Fruit fly (Drosophila melanogaster) whole organism, pupa: ENCODE results near the gene Burs.

ENCODE experiments used
- CG10348 ChIP-seq: fragments of 200-800 bp; sonication (Bioruptor generic); IDR thresholded peaks from 2 replicates; pipeline ENCODE4 v1.3.6; 2022; ENCODE audit warnings: missing biosample characterization, missing genetic modification characterization
- CG12605 ChIP-seq: fragments of 200-800 bp; sonication (Bioruptor generic); IDR thresholded peaks from 2 replicates; pipeline ENCODE4 v1.3.6; 2022; ENCODE audit warnings: missing biosample characterization, missing genetic modification characterization
- CG13204 ChIP-seq: fragments of 200-800 bp; sonication (Bioruptor generic); optimal IDR thresholded peaks from 2 replicates; lab custom pipeline; 2018; ENCODE audit warnings: missing biosample characterization, mild to moderate bottlenecking, missing genetic modification characterization, moderate library complexity
- CG15710 ChIP-seq: fragments of 200-800 bp; sonication (Bioruptor generic); optimal IDR thresholded peaks from 2 replicates; lab custom pipeline; 2018; ENCODE audit warnings: missing biosample characterization, mild to moderate bottlenecking, missing genetic modification characterization, moderate library complexity
- CG32121 ChIP-seq: fragments of 200-800 bp; sonication (Bioruptor generic); IDR thresholded peaks from 2 replicates; pipeline ENCODE4 v1.3.6; 2022; ENCODE audit warnings: missing biosample characterization, missing genetic modification characterization
- CG34367 ChIP-seq: fragments of 200-800 bp; sonication (Bioruptor generic); optimal IDR thresholded peaks from 2 replicates; lab custom pipeline; 2018; ENCODE audit warnings: missing biosample characterization, mild to moderate bottlenecking, missing genetic modification characterization
- CG8159 ChIP-seq: fragments of 200-800 bp; sonication (Bioruptor generic); optimal IDR thresholded peaks from 3 replicates; lab custom pipeline; 2018; ENCODE audit warnings: missing biosample characterization, mild to moderate bottlenecking, missing genetic modification characterization, moderate library complexity
- CG8301 ChIP-seq: fragments of 200-800 bp; sonication (Bioruptor generic); optimal IDR thresholded peaks from 2 replicates; lab custom pipeline; 2018; ENCODE audit warnings: missing biosample characterization, mild to moderate bottlenecking, missing genetic modification characterization
- EcR ChIP-seq: fragments of 200-800 bp; sonication (Bioruptor generic); optimal IDR thresholded peaks from 3 replicates; lab custom pipeline; 2019; ENCODE audit warnings: missing biosample characterization, missing genetic modification characterization, mild to moderate bottlenecking, moderate library complexity, missing genetic modification reagents
- Ets98B ChIP-seq: fragments of 200-800 bp; sonication (Bioruptor generic); IDR thresholded peaks from 2 replicates; pipeline ENCODE4 v1.3.6; 2022; ENCODE audit warnings: missing biosample characterization, missing genetic modification characterization
- Pif1A ChIP-seq: fragments of 200-800 bp; sonication (Bioruptor generic); optimal IDR thresholded peaks from 3 replicates; lab custom pipeline; 2016; ENCODE audit warnings: missing biosample characterization, missing genetic modification characterization
- Pif1B ChIP-seq: fragments of 200-800 bp; sonication (Bioruptor generic); optimal IDR thresholded peaks from 3 replicates; lab custom pipeline; 2016; ENCODE audit warnings: missing biosample characterization, missing genetic modification characterization
- fd96Ca ChIP-seq: fragments of 200-800 bp; sonication (Bioruptor generic); IDR thresholded peaks from 3 replicates; pipeline ENCODE4 v1.3.6; 2022; ENCODE audit warnings: missing biosample characterization, missing genetic modification characterization
- rn ChIP-seq: fragments of 200-800 bp; sonication (Bioruptor generic); IDR thresholded peaks from 2 replicates; pipeline ENCODE4 v1.3.6; 2022; ENCODE audit warnings: missing biosample characterization, missing genetic modification characterization

DNA sequence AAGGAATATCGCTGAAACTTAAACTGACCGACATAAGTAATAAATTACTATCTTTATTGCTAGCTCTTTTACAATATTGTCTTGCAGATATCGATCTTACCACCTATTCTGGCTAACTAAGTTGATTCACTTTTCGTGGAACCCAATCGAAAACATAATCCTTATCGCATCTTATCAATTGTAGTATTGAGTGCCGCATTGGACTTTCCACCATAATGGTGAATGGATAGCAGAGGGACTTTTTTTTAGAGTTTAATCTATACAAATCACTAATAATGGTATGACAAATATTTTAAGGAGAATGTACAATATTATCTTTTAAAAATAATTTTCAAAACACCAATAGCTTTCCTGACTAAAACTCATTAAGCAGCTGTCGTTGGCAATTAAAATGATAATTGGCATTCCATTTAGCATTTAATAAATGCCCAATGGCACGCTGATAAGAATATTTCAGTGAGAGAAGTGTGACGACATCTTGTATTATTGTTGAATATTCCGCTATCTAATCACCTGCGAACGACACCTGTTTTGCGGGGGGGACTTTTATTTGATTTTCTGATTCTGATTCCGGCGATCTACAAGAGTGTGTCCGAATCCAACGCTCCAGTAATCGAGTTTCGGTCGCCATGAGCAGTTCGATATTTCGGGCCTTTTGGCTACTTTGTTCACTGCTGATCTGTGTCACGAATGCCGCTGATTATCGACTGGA is 11.0 kb upstream of the Burs start, which contains the start of gene CG42335:
- TF ChIP-seq Pif1B (GFP tag; lab: Kevin White, UChicago): no peak
- TF ChIP-seq Pif1A (GFP tag; lab: Kevin White, UChicago): no peak
- TF ChIP-seq CG12605 (GFP tag; lab: Robert Waterston, UW): no peak
- TF ChIP-seq CG8159 (tag; lab: Kevin White, UChicago): no peak
- TF ChIP-seq EcR (GFP tag; lab: Kevin White, UChicago): no peak
- no peak for TF ChIP-seq fd96Ca (GFP tag; lab: Robert Waterston, UW)
- no peak for TF ChIP-seq rn
- no peak for TF ChIP-seq CG13204
- no peak for TF ChIP-seq Ets98B
- no peak for TF ChIP-seq CG15710
- no peak for TF ChIP-seq CG8301 (tag; lab: Kevin White, UChicago)
- no peak for TF ChIP-seq CG32121 (GFP tag; lab: Robert Waterston, UW)
- TF ChIP-seq CG34367 (tag; lab: Kevin White, UChicago): no peak
- TF ChIP-seq CG10348 (GFP tag; lab: Robert Waterston, UW): no peak
